Worm (Caenorhabditis elegans) whole organism, L1 larva: Measurements from ENCODE around the gene txdc-12.1.

ENCODE experiments used
- alr-1 ChIP-seq: fragments of 200-800 bp; sonication (Bioruptor generic); optimal IDR thresholded peaks from 2 replicates; lab custom pipeline; 2018; ENCODE audit warnings: borderline replicate concordance, mild to moderate bottlenecking, missing genetic modification characterization, missing compliant biosample characterization
- mef-2 ChIP-seq: fragments of 150-350 bp; optimal IDR thresholded peaks from 2 replicates; lab custom pipeline; 2014; ENCODE audit warnings: missing biosample characterization, missing genetic modification characterization
- swsn-7 ChIP-seq: sonication (generic microtip); optimal IDR thresholded peaks from 2 replicates; lab custom pipeline; 2016; ENCODE audit warnings: missing genetic modification characterization, missing compliant biosample characterization

- no peak for TF ChIP-seq alr-1
- no peak for TF ChIP-seq mef-2 (tag; lab: Kevin White, UChicago)
- TF ChIP-seq swsn-7 (tag; lab: Kevin White, UChicago), result no peak
Measured at ce11 chrII:12214562-12214961, 25.6 kb upstream of the txdc-12.1 start.
